Worm (Caenorhabditis elegans) whole organism, L1 larva: Measurements from ENCODE around the gene oac-5.

ENCODE experiments used
- C04F5.9 ChIP-seq: sonication (generic microtip); optimal IDR thresholded peaks from 2 replicates; lab custom pipeline; 2016; ENCODE audit warnings: missing genetic modification characterization, missing compliant biosample characterization
- F16B12.6 ChIP-seq: fragments of 150-350 bp; optimal IDR thresholded peaks from 2 replicates; lab custom pipeline; 2014; ENCODE audit warnings: missing biosample characterization, missing genetic modification characterization
- alr-1 ChIP-seq: fragments of 200-800 bp; sonication (Bioruptor generic); optimal IDR thresholded peaks from 2 replicates; lab custom pipeline; 2018; ENCODE audit warnings: borderline replicate concordance, mild to moderate bottlenecking, missing genetic modification characterization, missing compliant biosample characterization
- aly-2 ChIP-seq: fragments of 150-350 bp; optimal IDR thresholded peaks from 2 replicates; lab custom pipeline; 2014; ENCODE audit warnings: missing biosample characterization, missing genetic modification characterization
- ama-1 ChIP-seq: fragments of 150-350 bp; optimal IDR thresholded peaks from 2 replicates; lab custom pipeline; 2014
- blmp-1 ChIP-seq: fragments of 150-350 bp; optimal IDR thresholded peaks from 2 replicates; lab custom pipeline; 2014; ENCODE audit warnings: missing biosample characterization, missing genetic modification characterization
- ceh-63 ChIP-seq: fragments of 200-800 bp; sonication (Bioruptor generic); optimal IDR thresholded peaks from 2 replicates; lab custom pipeline; 2018; ENCODE audit warnings: mild to moderate bottlenecking, missing genetic modification characterization, missing compliant biosample characterization
- dsc-1 ChIP-seq: sonication (generic microtip); optimal IDR thresholded peaks from 2 replicates; lab custom pipeline; 2016; ENCODE audit warnings: mild to moderate bottlenecking, missing genetic modification characterization, missing compliant biosample characterization
- efl-1 ChIP-seq, 4 experiments: fragments of 150-350 bp; optimal IDR thresholded peaks in 3 of 4; peaks in 1 of 4; 1 replicate in 1 of 4; 2 replicates in 3 of 4; lab custom pipeline; 2014; ENCODE audit warnings: missing biosample characterization in 2 of 4, missing genetic modification characterization in 2 of 4, missing genetic modification reagents in 2 of 4
- egl-13 ChIP-seq: sonication (generic microtip); optimal IDR thresholded peaks from 2 replicates; lab custom pipeline; 2016; ENCODE audit warnings: missing genotype, missing genetic modification reagents, missing genetic modification characterization, missing compliant biosample characterization
- egl-27 ChIP-seq, 2 experiments: fragments of 150-350 bp in 1 of 2; sonication (generic microtip); optimal IDR thresholded peaks; 3 replicates each; lab custom pipeline; 2017 to 2018; ENCODE audit warnings: missing biosample characterization in 2 of 2, missing genetic modification characterization in 2 of 2, missing genetic modification reagents in 2 of 2
- elt-2 ChIP-seq: sonication (generic microtip); optimal IDR thresholded peaks from 2 replicates; lab custom pipeline; 2016; ENCODE audit warnings: missing genetic modification characterization, mild to moderate bottlenecking, inconsistent platforms, missing compliant biosample characterization, missing genetic modification reagents
- ets-5 ChIP-seq: fragments of 200-800 bp; sonication (Bioruptor generic); IDR thresholded peaks from 2 replicates; pipeline ENCODE4 v1.3.6; 2022; ENCODE audit warnings: missing genetic modification characterization, missing compliant biosample characterization
- fkh-8 ChIP-seq: sonication (generic microtip); optimal IDR thresholded peaks from 2 replicates; lab custom pipeline; 2016; ENCODE audit warnings: mild to moderate bottlenecking, missing genetic modification characterization, missing compliant biosample characterization
- fos-1 ChIP-seq: fragments of 150-350 bp; optimal IDR thresholded peaks from 2 replicates; lab custom pipeline; 2014; ENCODE audit warnings: missing biosample characterization, missing genetic modification characterization
- irx-1 ChIP-seq: sonication (generic microtip); optimal IDR thresholded peaks from 2 replicates; lab custom pipeline; 2016; ENCODE audit warnings: missing genetic modification characterization, missing compliant biosample characterization
- isw-1 ChIP-seq: fragments of 200-800 bp; sonication (Bioruptor generic); IDR thresholded peaks from 2 replicates; pipeline ENCODE4 v1.3.6; 2022; ENCODE audit warnings: missing genetic modification characterization, missing compliant biosample characterization
- lin-13 ChIP-seq: fragments of 150-350 bp; optimal IDR thresholded peaks from 2 replicates; lab custom pipeline; 2014; ENCODE audit warnings: missing biosample characterization, missing genetic modification reagents, missing genetic modification characterization
- lin-15B ChIP-seq: fragments of 150-350 bp; sonication (generic microtip); optimal IDR thresholded peaks from 3 replicates; lab custom pipeline; 2014; ENCODE audit warnings: missing biosample characterization, missing genetic modification characterization
- lin-39 ChIP-seq: fragments of 150-350 bp; optimal IDR thresholded peaks from 2 replicates; lab custom pipeline; 2014; ENCODE audit warnings: missing biosample characterization, missing genetic modification reagents, missing genetic modification characterization
- mab-9 ChIP-seq: fragments of 200-800 bp; sonication (Bioruptor generic); IDR thresholded peaks from 2 replicates; pipeline ENCODE4 v1.3.6; 2022; ENCODE audit warnings: missing genetic modification reagents, missing genetic modification characterization, missing compliant biosample characterization
- mdl-1 ChIP-seq, 2 experiments: fragments of 150-350 bp; optimal IDR thresholded peaks; 2 replicates each; lab custom pipeline; 2014 to 2017; ENCODE audit warnings: missing biosample characterization in 2 of 2, missing genetic modification characterization in 2 of 2, inconsistent platforms in 1 of 2
- mep-1 ChIP-seq: fragments of 150-350 bp; optimal IDR thresholded peaks from 2 replicates; lab custom pipeline; 2014; ENCODE audit warnings: missing biosample characterization, missing genetic modification characterization
- nhr-12 ChIP-seq: sonication (generic microtip); optimal IDR thresholded peaks from 2 replicates; lab custom pipeline; 2017; ENCODE audit warnings: missing biosample characterization, missing genetic modification characterization
- nhr-20 ChIP-seq: sonication (generic microtip); optimal IDR thresholded peaks from 2 replicates; lab custom pipeline; 2016; ENCODE audit warnings: mild to moderate bottlenecking, missing genetic modification characterization, missing compliant biosample characterization
- nhr-28 ChIP-seq: fragments of 150-350 bp; optimal IDR thresholded peaks from 2 replicates; lab custom pipeline; 2014; ENCODE audit warnings: missing biosample characterization, missing genetic modification characterization
- nhr-71 ChIP-seq: sonication (generic microtip); optimal IDR thresholded peaks from 2 replicates; lab custom pipeline; 2016; ENCODE audit warnings: mild to moderate bottlenecking, missing genetic modification characterization, moderate library complexity, missing compliant biosample characterization
- nhr-85 ChIP-seq: sonication (generic microtip); peaks from one replicate; lab custom pipeline; 2016; ENCODE audit warnings: missing genetic modification characterization, inconsistent platforms, missing compliant biosample characterization
- pqm-1 ChIP-seq: sonication (generic microtip); optimal IDR thresholded peaks from 3 replicates; lab custom pipeline; 2017; ENCODE audit warnings: missing biosample characterization, missing genetic modification characterization
- skn-1 ChIP-seq: fragments of 150-350 bp; optimal IDR thresholded peaks from 2 replicates; lab custom pipeline; 2014; ENCODE audit warnings: missing biosample characterization, missing genetic modification characterization
- snpc-4 ChIP-seq: fragments of 150-350 bp; optimal IDR thresholded peaks from 2 replicates; lab custom pipeline; 2014; ENCODE audit warnings: missing biosample characterization, missing genetic modification characterization
- sox-4 ChIP-seq: sonication (generic microtip); optimal IDR thresholded peaks from 2 replicates; lab custom pipeline; 2016; ENCODE audit warnings: missing genetic modification characterization, missing compliant biosample characterization
- sptf-1 ChIP-seq: fragments of 150-350 bp; optimal IDR thresholded peaks from 2 replicates; lab custom pipeline; 2014; ENCODE audit warnings: missing biosample characterization, missing genetic modification characterization
- sup-37 ChIP-seq: fragments of 200-800 bp; sonication (Bioruptor generic); optimal IDR thresholded peaks from 2 replicates; lab custom pipeline; 2018; ENCODE audit warnings: mild to moderate bottlenecking, missing genetic modification characterization, missing compliant biosample characterization
- swsn-7 ChIP-seq: sonication (generic microtip); optimal IDR thresholded peaks from 2 replicates; lab custom pipeline; 2016; ENCODE audit warnings: missing genetic modification characterization, missing compliant biosample characterization
- tbx-2 ChIP-seq: sonication (generic microtip); optimal IDR thresholded peaks from 2 replicates; lab custom pipeline; 2016; ENCODE audit warnings: missing genetic modification characterization, missing compliant biosample characterization
- unc-130 ChIP-seq: fragments of 150-350 bp; optimal IDR thresholded peaks from 2 replicates; lab custom pipeline; 2017; ENCODE audit warnings: missing biosample characterization, missing genetic modification characterization, inconsistent platforms
- unc-86 ChIP-seq: sonication (generic microtip); optimal IDR thresholded peaks from 2 replicates; lab custom pipeline; 2016; ENCODE audit warnings: missing genetic modification characterization, missing compliant biosample characterization
- zag-1 ChIP-seq: fragments of 150-350 bp; optimal IDR thresholded peaks from 2 replicates; lab custom pipeline; 2014; ENCODE audit warnings: missing biosample characterization, missing genetic modification characterization
- ztf-11 ChIP-seq, 2 experiments: sonication (generic microtip); optimal IDR thresholded peaks; 2 replicates each; lab custom pipeline; 2016 to 2017; ENCODE audit warnings: missing genetic modification characterization in 2 of 2, missing biosample characterization in 1 of 2, missing compliant biosample characterization in 1 of 2
- ztf-4 ChIP-seq: fragments of 150-350 bp; optimal IDR thresholded peaks from 2 replicates; lab custom pipeline; 2014; ENCODE audit warnings: missing biosample characterization, missing genetic modification characterization

The oac-5 gene

ce11 chrV:16307253-16307652 is 14.7 kb downstream of the oac-5 start, which contains the start of gene srxa-7:
srxa-7 (plus strand) TSS chrV:16307553.
- TF ChIP-seq elt-2 (tag; lab: Kevin White, UChicago), result no peak
- TF ChIP-seq unc-130 (tag; lab: Kevin White, UChicago), result no peak
- TF ChIP-seq dsc-1 (tag; lab: Kevin White, UChicago), result no peak
- TF ChIP-seq irx-1, result no peak
- TF ChIP-seq fos-1 (tag; lab: Kevin White, UChicago), result no peak
- TF ChIP-seq nhr-12 (tag; lab: Kevin White, UChicago), result no peak
- no peak for TF ChIP-seq fkh-8 (tag; lab: Kevin White, UChicago)
- TF ChIP-seq alr-1 (tag; lab: Kevin White, UChicago), result no peak
- TF ChIP-seq mep-1 (tag; lab: Kevin White, UChicago), result no peak
- TF ChIP-seq tbx-2 (tag; lab: Kevin White, UChicago), result no peak
- TF ChIP-seq lin-15B (tag; lab: Kevin White, UChicago), result no peak
- no peak for TF ChIP-seq mdl-1 (tag; optimal IDR thresholded peaks at IDR 0.05; lab: Kevin White, UChicago)
- TF ChIP-seq, all 84 proteins: peak for 0

- TF ChIP-seq ama-1 (lab: Kevin White, UChicago), result no peak
- TF ChIP-seq sup-37 (GFP tag; lab: Kevin White, UChicago), result no peak
- no peak for TF ChIP-seq nhr-20
- no peak for TF ChIP-seq aly-2 (tag; lab: Kevin White, UChicago)
- TF ChIP-seq zag-1 (tag; lab: Kevin White, UChicago), result no peak
- TF ChIP-seq lin-13 (GFP tag; lab: Kevin White, UChicago), result no peak
- no peak for TF ChIP-seq sox-4 (tag; lab: Kevin White, UChicago)
- no peak for TF ChIP-seq ztf-4 (tag; lab: Kevin White, UChicago)
- TF ChIP-seq skn-1 (tag; lab: Kevin White, UChicago), result no peak
- no peak for TF ChIP-seq isw-1 (GFP tag; lab: Robert Waterston, UW)
These were observed 15.8 kb downstream of the oac-5 start for ce11 chrV:16308343-16308742.

- TF ChIP-seq sptf-1 (tag; lab: Kevin White, UChicago) (no peak), efl-1 (optimal IDR thresholded peaks at IDR 0.05; lab: Kevin White, UChicago) (peak in 1 of 2 experiments; percentile 13), efl-1 (GFP tag; optimal IDR thresholded peaks at IDR 0.05 in 1 of 2; lab: Kevin White, UChicago) (no peak), skn-1 (tag; lab: Kevin White, UChicago) (peak; percentile 5), blmp-1 (peak; percentile 4), nhr-71 (tag; lab: Kevin White, UChicago) (peak; percentile 66), nhr-85 (tag; lab: Kevin White, UChicago) (peak; percentile 45), ets-5 (no peak)
- TF ChIP-seq, all 84 proteins: peak for 5
These were observed 17.0 kb downstream of the oac-5 start, which contains the start of gene oac-7 for ce11 chrV:16309523-16309922. oac-7 (plus strand) TSS chrV:16309805.

ce11 chrV:16315004-16315403 is 22.5 kb downstream of the oac-5 start, which contains the start of gene str-214:
str-214 (plus strand) TSS chrV:16315304.
- no peak for TF ChIP-seq lin-39 (tag; lab: Kevin White, UChicago)
- no peak for TF ChIP-seq ztf-11 (tag; optimal IDR thresholded peaks at IDR 0.05; lab: Kevin White, UChicago)
- TF ChIP-seq nhr-71 (tag; lab: Kevin White, UChicago), result no peak
- no peak for TF ChIP-seq egl-27 (tag; optimal IDR thresholded peaks at IDR 0.05; lab: Kevin White, UChicago)
- no peak for TF ChIP-seq nhr-28
- TF ChIP-seq C04F5.9, result no peak
- no peak for TF ChIP-seq unc-86 (tag; lab: Kevin White, UChicago)
- TF ChIP-seq irx-1, result no peak
- TF ChIP-seq dsc-1 (tag; lab: Kevin White, UChicago), result no peak

- TF ChIP-seq egl-13 (tag; lab: Kevin White, UChicago) (no peak), swsn-7 (tag; lab: Kevin White, UChicago) (no peak), ceh-63 (GFP tag; lab: Kevin White, UChicago) (no peak), mab-9 (GFP tag; lab: Robert Waterston, UW) (no peak), pqm-1 (tag; lab: Kevin White, UChicago) (no peak), lin-15B (tag; lab: Kevin White, UChicago) (no peak), snpc-4 (no peak), F16B12.6 (tag; lab: Kevin White, UChicago) (no peak), mdl-1 (tag; optimal IDR thresholded peaks at IDR 0.05; lab: Kevin White, UChicago) (no peak)
These were observed 24.7 kb downstream of the oac-5 start, which contains the start of gene srh-180 for ce11 chrV:16317244-16317643. srh-180 (plus strand) TSS chrV:16317544.
